Fruit fly (Drosophila melanogaster) whole organism, adult: ENCODE measurements around the gene can.

Experiments used
- Clk ChIP-seq: fragments of 200-800 bp; sonication (Bioruptor generic); optimal IDR thresholded peaks from 2 replicates; lab custom pipeline; 2017; ENCODE audit warnings: missing biosample characterization, missing genetic modification characterization
- cic ChIP-seq: fragments of 200-800 bp; sonication (Bioruptor generic); optimal IDR thresholded peaks from 2 replicates; lab custom pipeline; 2017; ENCODE audit warnings: missing biosample characterization, mild to moderate bottlenecking, missing genetic modification characterization, moderate library complexity
- cnc ChIP-seq, 2 experiments: fragments of >200 bp; optimal IDR thresholded peaks; 2 replicates each; lab custom pipeline; 2017
- ovo ChIP-seq: fragments of 200-800 bp; sonication (Bioruptor generic); optimal IDR thresholded peaks from 2 replicates; lab custom pipeline; 2016; ENCODE audit warnings: missing biosample characterization, missing genetic modification characterization
- tj ChIP-seq: fragments of 200-800 bp; sonication (Bioruptor generic); optimal IDR thresholded peaks from 3 replicates; lab custom pipeline; 2017; ENCODE audit warnings: missing biosample characterization, mild to moderate bottlenecking, missing genetic modification characterization, moderate library complexity
- toe ChIP-seq: fragments of 200-800 bp; sonication (Bioruptor generic); optimal IDR thresholded peaks from 2 replicates; lab custom pipeline; 2016; ENCODE audit warnings: missing biosample characterization, missing genetic modification characterization

DNA sequence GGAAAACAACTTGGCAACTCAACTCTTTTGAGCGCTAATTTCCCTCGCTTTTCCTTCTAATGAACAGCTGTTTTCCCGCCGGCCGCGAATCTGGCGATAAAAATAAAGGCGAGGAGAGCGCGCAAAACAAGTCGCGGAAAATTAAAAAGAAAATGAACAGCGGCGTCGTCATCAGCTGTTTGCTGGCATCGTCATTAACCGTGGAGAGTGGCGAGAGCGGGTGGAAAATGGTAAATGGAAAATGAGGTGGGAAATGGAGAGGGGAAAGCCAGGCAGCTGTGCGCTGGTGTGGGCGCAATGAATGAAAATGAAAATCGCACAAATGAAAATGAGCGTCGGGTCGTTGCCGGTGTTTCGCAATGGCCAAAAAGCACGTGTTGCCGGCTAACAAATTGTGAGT lies 21.2 kb upstream of the can start:
- TF ChIP-seq tj (no peak), cnc (optimal IDR thresholded peaks at IDR 0.05; lab: Kevin White, UChicago) (no peak), ovo (GFP tag; lab: Kevin White, UChicago) (no peak), toe (GFP tag; lab: Kevin White, UChicago) (no peak), Clk (no peak), cic (GFP tag; lab: Kevin White, UChicago) (no peak)
